Worm (Caenorhabditis elegans): ENCODE measurements around the gene srh-204.

srh-204 gene

ce11 chrV:4248359-4248758, 8.2 kb upstream of the srh-204 start:
- TF ChIP-seq ceh-83 (GFP tag; optimal IDR thresholded peaks at IDR 0.05) (no peak), nhr-237 (tag; optimal IDR thresholded peaks at IDR 0.05) (no peak), ces-1 (GFP tag; optimal IDR thresholded peaks at IDR 0.05) (no peak), elt-3 (tag; optimal IDR thresholded peaks at IDR 0.05) (no peak), lin-13 (tag; optimal IDR thresholded peaks at IDR 0.05) (no peak), tbx-8 (GFP tag; optimal IDR thresholded peaks at IDR 0.05) (no peak), M03D4.4 (tag; optimal IDR thresholded peaks at IDR 0.05) (no peak), drap-1 (GFP tag; optimal IDR thresholded peaks at IDR 0.05) (no peak), flh-1 (GFP tag; optimal IDR thresholded peaks at IDR 0.05) (no peak), sem-2 (GFP tag; optimal IDR thresholded peaks at IDR 0.05) (no peak), elt-1 (tag; optimal IDR thresholded peaks at IDR 0.05; ENCODE audit: borderline replicate concordance, insufficient read depth) (no peak), nhr-76 (tag; optimal IDR thresholded peaks at IDR 0.05) (no peak), hlh-1 (tag; optimal IDR thresholded peaks at IDR 0.05) (no peak), blmp-1 (tag; optimal IDR thresholded peaks at IDR 0.05) (no peak), cnd-1 (tag; optimal IDR thresholded peaks at IDR 0.05) (no peak), lsy-2 (tag; optimal IDR thresholded peaks at IDR 0.05) (no peak), ceh-39 (tag; optimal IDR thresholded peaks at IDR 0.05) (no peak), sptf-1 (tag; optimal IDR thresholded peaks at IDR 0.05) (no peak), mep-1 (tag; optimal IDR thresholded peaks at IDR 0.05) (no peak)

- TF ChIP-seq blmp-1 (tag; optimal IDR thresholded peaks at IDR 0.05): no peak
- no peak for TF ChIP-seq mls-2 (tag; optimal IDR thresholded peaks at IDR 0.05)
- no peak for TF ChIP-seq lin-32 (GFP tag; optimal IDR thresholded peaks at IDR 0.05)
- TF ChIP-seq ceh-83 (GFP tag; optimal IDR thresholded peaks at IDR 0.05): no peak
- no peak for TF ChIP-seq elt-3 (tag; optimal IDR thresholded peaks at IDR 0.05)
- TF ChIP-seq nhr-76 (tag; optimal IDR thresholded peaks at IDR 0.05): no peak
- TF ChIP-seq mep-1 (tag; optimal IDR thresholded peaks at IDR 0.05): no peak
- TF ChIP-seq tbx-8 (GFP tag; optimal IDR thresholded peaks at IDR 0.05): no peak
- no peak for TF ChIP-seq zip-8 (tag; optimal IDR thresholded peaks at IDR 0.05)
- no peak for TF ChIP-seq M03D4.4 (tag; optimal IDR thresholded peaks at IDR 0.05)
Observed at ce11 chrV:4242431-4242830, 2.2 kb upstream of the srh-204 start, which contains the start of gene srt-12. Gene srt-12 (minus strand): TSS chrV:4242531.

ce11 chrV:4241555-4241954, 1.4 kb upstream of the srh-204 start:
- TF ChIP-seq zip-8 (tag; optimal IDR thresholded peaks at IDR 0.05) (no peak), cnd-1 (tag; optimal IDR thresholded peaks at IDR 0.05) (no peak), nhr-28 (tag; optimal IDR thresholded peaks at IDR 0.05) (no peak)

- no peak for TF ChIP-seq pha-4 (tag; optimal IDR thresholded peaks at IDR 0.05)
- no peak for TF ChIP-seq mep-1 (tag; optimal IDR thresholded peaks at IDR 0.05)
- no peak for TF ChIP-seq ces-1 (GFP tag; optimal IDR thresholded peaks at IDR 0.05)
- TF ChIP-seq M03D4.4 (tag; optimal IDR thresholded peaks at IDR 0.05): no peak
- TF ChIP-seq nhr-76 (tag; optimal IDR thresholded peaks at IDR 0.05): no peak
- no peak for TF ChIP-seq nhr-237 (tag; optimal IDR thresholded peaks at IDR 0.05)
- TF ChIP-seq nhr-28 (tag; optimal IDR thresholded peaks at IDR 0.05): no peak
- no peak for TF ChIP-seq blmp-1 (tag; optimal IDR thresholded peaks at IDR 0.05)
- TF ChIP-seq sptf-1 (tag; optimal IDR thresholded peaks at IDR 0.05): no peak
- no peak for TF ChIP-seq sem-2 (GFP tag; optimal IDR thresholded peaks at IDR 0.05)
- TF ChIP-seq zip-8 (tag; optimal IDR thresholded peaks at IDR 0.05): no peak
- no peak for TF ChIP-seq mab-5 (tag; optimal IDR thresholded peaks at IDR 0.05)
- no peak for TF ChIP-seq lin-13 (tag; optimal IDR thresholded peaks at IDR 0.05)
- no peak for TF ChIP-seq nhr-12 (tag; optimal IDR thresholded peaks at IDR 0.05)
Observed at ce11 chrV:4236118-4236517, 4.1 kb downstream of the srh-204 start, which contains the start of gene nlp-13. Gene nlp-13 (plus strand): TSS chrV:4236418.

ce11 chrV:4219342-4219741, 20.9 kb downstream of the srh-204 start, which contains the start of gene nlp-9:
Gene nlp-9 (plus strand): TSS chrV:4219642.
- no peak for TF ChIP-seq unc-62 (GFP tag; optimal IDR thresholded peaks at IDR 0.05)
- TF ChIP-seq blmp-1 (tag; optimal IDR thresholded peaks at IDR 0.05): no peak
- TF ChIP-seq mep-1 (tag; optimal IDR thresholded peaks at IDR 0.05): no peak
- TF ChIP-seq ceh-43 (GFP tag; optimal IDR thresholded peaks at IDR 0.05): no peak
- no peak for TF ChIP-seq nhr-2 (tag; optimal IDR thresholded peaks at IDR 0.05)
- TF ChIP-seq elt-1 (tag; optimal IDR thresholded peaks at IDR 0.05; ENCODE audit: borderline replicate concordance, insufficient read depth): no peak
- no peak for TF ChIP-seq M03D4.4 (tag; optimal IDR thresholded peaks at IDR 0.05)

ce11 chrV:4218268-4218667, 21.9 kb downstream of the srh-204 start:
- TF ChIP-seq M03D4.4 (tag; optimal IDR thresholded peaks at IDR 0.05): no peak
- TF ChIP-seq mab-5 (tag; optimal IDR thresholded peaks at IDR 0.05): no peak
- TF ChIP-seq unc-120 (tag; optimal IDR thresholded peaks at IDR 0.05; ENCODE audit: poor library complexity, severe bottlenecking): no peak
- TF ChIP-seq mls-2 (tag; optimal IDR thresholded peaks at IDR 0.05): no peak
- TF ChIP-seq tbx-8 (GFP tag; optimal IDR thresholded peaks at IDR 0.05): no peak
- no peak for TF ChIP-seq sem-2 (GFP tag; optimal IDR thresholded peaks at IDR 0.05)
- TF ChIP-seq nhr-28 (tag; optimal IDR thresholded peaks at IDR 0.05): no peak
- no peak for TF ChIP-seq sptf-1 (tag; optimal IDR thresholded peaks at IDR 0.05)
- no peak for TF ChIP-seq snpc-4 (tag; optimal IDR thresholded peaks at IDR 0.05)
- no peak for TF ChIP-seq unc-62 (GFP tag; optimal IDR thresholded peaks at IDR 0.05)
- no peak for TF ChIP-seq unc-39 (tag; optimal IDR thresholded peaks at IDR 0.05)
- TF ChIP-seq ceh-83 (GFP tag; optimal IDR thresholded peaks at IDR 0.05): no peak
- no peak for TF ChIP-seq nhr-237 (tag; optimal IDR thresholded peaks at IDR 0.05)
- TF ChIP-seq bed-3 (GFP tag; optimal IDR thresholded peaks at IDR 0.05): no peak
- no peak for TF ChIP-seq elt-1 (tag; optimal IDR thresholded peaks at IDR 0.05; ENCODE audit: borderline replicate concordance, insufficient read depth)
- no peak for TF ChIP-seq nhr-12 (tag; optimal IDR thresholded peaks at IDR 0.05)

All from whole organism, mixed stage, embryonic.